Worm (Caenorhabditis elegans) whole organism, L4/young adult: Measurements from ENCODE around the gene ciao-2B.

Experiments
- dao-5 ChIP-seq: sonication (generic microtip); optimal IDR thresholded peaks from 2 replicates; lab custom pipeline; 2016; ENCODE audit warnings: missing genotype, missing genetic modification characterization, moderate library complexity, missing compliant biosample characterization
- him-1 ChIP-seq: sonication (generic microtip); optimal IDR thresholded peaks from 2 replicates; lab custom pipeline; 2016; ENCODE audit warnings: missing genotype, missing genetic modification reagents, missing genetic modification characterization, missing compliant biosample characterization

ce11 chrIII:13436843-13437242 lies 2.5 kb downstream of the ciao-2B start, which contains the start of gene F45G2.9:
- no peak for TF ChIP-seq dao-5 (tag; lab: Kevin White, UChicago)
- no peak for TF ChIP-seq him-1 (tag; lab: Kevin White, UChicago)
